Fruit fly (Drosophila melanogaster) whole organism, pupa: ENCODE results near the gene Sec5.

Experiments used
- CG12605 ChIP-seq: fragments of 200-800 bp; sonication (Bioruptor generic); IDR thresholded peaks from 2 replicates; pipeline ENCODE4 v1.3.6; 2022; ENCODE audit warnings: missing biosample characterization, missing genetic modification characterization
- CG13204 ChIP-seq: fragments of 200-800 bp; sonication (Bioruptor generic); optimal IDR thresholded peaks from 2 replicates; lab custom pipeline; 2018; ENCODE audit warnings: missing biosample characterization, mild to moderate bottlenecking, missing genetic modification characterization, moderate library complexity
- CG14655 ChIP-seq: fragments of 200-800 bp; sonication (Bioruptor generic); optimal IDR thresholded peaks from 3 replicates; lab custom pipeline; 2017; ENCODE audit warnings: mild to moderate bottlenecking, missing biosample characterization, missing genetic modification reagents, missing genetic modification characterization
- CG15710 ChIP-seq: fragments of 200-800 bp; sonication (Bioruptor generic); optimal IDR thresholded peaks from 2 replicates; lab custom pipeline; 2018; ENCODE audit warnings: missing biosample characterization, mild to moderate bottlenecking, missing genetic modification characterization, moderate library complexity
- CG17806 ChIP-seq: fragments of 200-800 bp; sonication (Bioruptor generic); optimal IDR thresholded peaks from 2 replicates; lab custom pipeline; 2018; ENCODE audit warnings: missing biosample characterization, mild to moderate bottlenecking, missing genetic modification characterization, moderate library complexity
- CG32121 ChIP-seq: fragments of 200-800 bp; sonication (Bioruptor generic); IDR thresholded peaks from 2 replicates; pipeline ENCODE4 v1.3.6; 2022; ENCODE audit warnings: missing biosample characterization, missing genetic modification characterization
- CG34367 ChIP-seq: fragments of 200-800 bp; sonication (Bioruptor generic); optimal IDR thresholded peaks from 2 replicates; lab custom pipeline; 2018; ENCODE audit warnings: missing biosample characterization, mild to moderate bottlenecking, missing genetic modification characterization
- CG4496 ChIP-seq: fragments of 200-800 bp; sonication (Bioruptor generic); IDR thresholded peaks from 3 replicates; pipeline ENCODE4 v1.3.6; 2022; ENCODE audit warnings: missing biosample characterization, missing genetic modification characterization
- CG8159 ChIP-seq: fragments of 200-800 bp; sonication (Bioruptor generic); optimal IDR thresholded peaks from 3 replicates; lab custom pipeline; 2018; ENCODE audit warnings: missing biosample characterization, mild to moderate bottlenecking, missing genetic modification characterization, moderate library complexity
- CG8301 ChIP-seq: fragments of 200-800 bp; sonication (Bioruptor generic); optimal IDR thresholded peaks from 2 replicates; lab custom pipeline; 2018; ENCODE audit warnings: missing biosample characterization, mild to moderate bottlenecking, missing genetic modification characterization
- CG9948 ChIP-seq: fragments of 200-800 bp; sonication (Bioruptor generic); optimal IDR thresholded peaks from 2 replicates; lab custom pipeline; 2018; ENCODE audit warnings: missing biosample characterization, mild to moderate bottlenecking, missing genetic modification characterization, moderate library complexity
- D1 ChIP-seq: fragments of 200-800 bp; sonication (Bioruptor generic); optimal IDR thresholded peaks from 2 replicates; lab custom pipeline; 2018; ENCODE audit warnings: missing biosample characterization, mild to moderate bottlenecking, missing genetic modification characterization, moderate library complexity
- EcR ChIP-seq: fragments of 200-800 bp; sonication (Bioruptor generic); optimal IDR thresholded peaks from 3 replicates; lab custom pipeline; 2019; ENCODE audit warnings: missing biosample characterization, missing genetic modification characterization, mild to moderate bottlenecking, moderate library complexity, missing genetic modification reagents
- Ets98B ChIP-seq: fragments of 200-800 bp; sonication (Bioruptor generic); IDR thresholded peaks from 2 replicates; pipeline ENCODE4 v1.3.6; 2022; ENCODE audit warnings: missing biosample characterization, missing genetic modification characterization
- Pif1A ChIP-seq: fragments of 200-800 bp; sonication (Bioruptor generic); optimal IDR thresholded peaks from 3 replicates; lab custom pipeline; 2016; ENCODE audit warnings: missing biosample characterization, missing genetic modification characterization
- Pif1B ChIP-seq: fragments of 200-800 bp; sonication (Bioruptor generic); optimal IDR thresholded peaks from 3 replicates; lab custom pipeline; 2016; ENCODE audit warnings: missing biosample characterization, missing genetic modification characterization
- Snoo ChIP-seq: fragments of 200-800 bp; sonication (Bioruptor generic); optimal IDR thresholded peaks from 3 replicates; lab custom pipeline; 2017; ENCODE audit warnings: missing biosample characterization, mild to moderate bottlenecking, missing genetic modification characterization, inconsistent platforms
- fd96Ca ChIP-seq: fragments of 200-800 bp; sonication (Bioruptor generic); IDR thresholded peaks from 3 replicates; pipeline ENCODE4 v1.3.6; 2022; ENCODE audit warnings: missing biosample characterization, missing genetic modification characterization
- rn ChIP-seq: fragments of 200-800 bp; sonication (Bioruptor generic); IDR thresholded peaks from 2 replicates; pipeline ENCODE4 v1.3.6; 2022; ENCODE audit warnings: missing biosample characterization, missing genetic modification characterization

Sec5 gene

dm6 chr2L:3506322-3506721 is 49.2 kb downstream of the Sec5 start:
- TF ChIP-seq CG13204, result no peak
- TF ChIP-seq CG14655 (GFP tag; lab: Kevin White, UChicago), result no peak
- no peak for TF ChIP-seq CG8301 (tag; lab: Kevin White, UChicago)
- no peak for TF ChIP-seq CG4496
- no peak for TF ChIP-seq rn (GFP tag; lab: Robert Waterston, UW)
- no peak for TF ChIP-seq CG32121
- TF ChIP-seq Pif1A (GFP tag; lab: Kevin White, UChicago), result no peak

dm6 chr2L:3506806-3507205 is 49.7 kb downstream of the Sec5 start:
- no peak for TF ChIP-seq CG8159 (tag; lab: Kevin White, UChicago)
- 0 out of 2 replicates have a peak, but pooled peaks have one; percentile 36 for TF ChIP-seq Ets98B (GFP tag; lab: Robert Waterston, UW)
- TF ChIP-seq D1 (tag; lab: Kevin White, UChicago), result no peak
- no peak for TF ChIP-seq CG9948 (tag; lab: Kevin White, UChicago)
- TF ChIP-seq, all 21 proteins: peak for 1

- TF ChIP-seq CG9948 (tag; lab: Kevin White, UChicago), result no peak
- TF ChIP-seq fd96Ca (GFP tag; lab: Robert Waterston, UW), result peak; percentile 41; the same call in 1 of the 3 replicates
- TF ChIP-seq CG4496, result peak; percentile 46; the same call in 2 of the 3 replicates
- TF ChIP-seq Snoo (tag; lab: Kevin White, UChicago), result no peak
- TF ChIP-seq Pif1B (GFP tag; lab: Kevin White, UChicago), result no peak
- no peak for TF ChIP-seq CG14655 (GFP tag; lab: Kevin White, UChicago)
- TF ChIP-seq D1 (tag; lab: Kevin White, UChicago), result no peak
- no peak for TF ChIP-seq Pif1A (GFP tag; lab: Kevin White, UChicago)
- TF ChIP-seq rn (GFP tag; lab: Robert Waterston, UW), result no peak
- no peak for TF ChIP-seq Ets98B (GFP tag; lab: Robert Waterston, UW)
- no peak for TF ChIP-seq EcR
- TF ChIP-seq CG13204, result no peak
- no peak for TF ChIP-seq CG34367 (tag; lab: Kevin White, UChicago)
- no peak for TF ChIP-seq CG15710 (tag; lab: Kevin White, UChicago)
- TF ChIP-seq CG17806, result no peak
- no peak for TF ChIP-seq CG12605 (GFP tag; lab: Robert Waterston, UW)
These were observed 50.4 kb downstream of the Sec5 start, which contains the start of gene tim for dm6 chr2L:3507209-3508164. Gene tim (minus strand): TSS chr2L:3508119.
